Worm (Caenorhabditis elegans): Measurements from ENCODE around the gene ccep-97.

- TF ChIP-seq unc-130 (GFP tag; optimal IDR thresholded peaks at IDR 0.05): no peak
- TF ChIP-seq rec-8 (tag; optimal IDR thresholded peaks at IDR 0.05): no peak
- TF ChIP-seq unc-62 (GFP tag; optimal IDR thresholded peaks at IDR 0.05): no peak
- TF ChIP-seq F49E8.2 (tag; optimal IDR thresholded peaks at IDR 0.05; ENCODE audit: insufficient read depth): no peak
- no peak for TF ChIP-seq snpc-1.3 (tag; optimal IDR thresholded peaks at IDR 0.05; ENCODE audit: insufficient read depth)
- no peak for TF ChIP-seq efl-1 (GFP tag; optimal IDR thresholded peaks at IDR 0.05)
- no peak for TF ChIP-seq pha-4 (tag; optimal IDR thresholded peaks at IDR 0.05)
These were observed 39.1 kb upstream of the ccep-97 start for ce11 chrV:4857561-4857960.

Measured in whole organism, young adult.